Worm (Caenorhabditis elegans): ENCODE data around the gene F47B8.4.

Gene F47B8.4

ce11 chrV:14320730-14321319, 3.6 kb downstream of the F47B8.4 start:
- no peak for TF ChIP-seq B0310.2 (tag; optimal IDR thresholded peaks at IDR 0.05)
- TF ChIP-seq sea-1 (GFP tag; conservative IDR thresholded peaks at IDR 0.05), result 0 out of 2 replicates have a peak, but pooled peaks have one; percentile 21

ce11 chrV:14320246-14320645, 4.2 kb downstream of the F47B8.4 start, which contains the start of gene F47B8.14:
F47B8.14 (plus strand) TSS chrV:14320546.
- TF ChIP-seq flt-1 (GFP tag; IDR thresholded peaks at IDR 0.05), result no peak
- TF ChIP-seq tbx-11 (GFP tag; IDR thresholded peaks at IDR 0.05), result no peak
- no peak for TF ChIP-seq aly-1 (tag; optimal IDR thresholded peaks at IDR 0.05)
- TF ChIP-seq tbx-37 (GFP tag; conservative IDR thresholded peaks at IDR 0.05), result no peak
- TF ChIP-seq ceh-36 (tag; optimal IDR thresholded peaks at IDR 0.05), result no peak
- no peak for TF ChIP-seq pes-1 (GFP tag; IDR thresholded peaks at IDR 0.05)
- TF ChIP-seq ama-1 (optimal IDR thresholded peaks at IDR 0.05), result no peak
- TF ChIP-seq hmbx-1 (tag; optimal IDR thresholded peaks at IDR 0.05), result no peak
- TF ChIP-seq hnd-1 (tag; optimal IDR thresholded peaks at IDR 0.05), result no peak
- no peak for TF ChIP-seq B0310.2 (tag; optimal IDR thresholded peaks at IDR 0.05)
- no peak for TF ChIP-seq F13C5.2 (tag; optimal IDR thresholded peaks at IDR 0.05)
- no peak for TF ChIP-seq hmg-4 (GFP tag; optimal IDR thresholded peaks at IDR 0.05)
- TF ChIP-seq ets-7 (tag; optimal IDR thresholded peaks at IDR 0.05), result no peak
- TF ChIP-seq ceh-13 (GFP tag; optimal IDR thresholded peaks at IDR 0.05), result no peak
- no peak for TF ChIP-seq tra-4 (tag; optimal IDR thresholded peaks at IDR 0.05)

- no peak for TF ChIP-seq pes-1 (GFP tag; IDR thresholded peaks at IDR 0.05)
- no peak for TF ChIP-seq hnd-1 (tag; optimal IDR thresholded peaks at IDR 0.05)
- peak; percentile 55 for TF ChIP-seq aly-1 (tag; optimal IDR thresholded peaks at IDR 0.05)
- TF ChIP-seq ama-1 (optimal IDR thresholded peaks at IDR 0.05), result no peak
- TF ChIP-seq flt-1 (GFP tag; IDR thresholded peaks at IDR 0.05), result no peak
Measured at ce11 chrV:14319101-14319781, 5.2 kb downstream of the F47B8.4 start, which contains the start of gene F47B8.13. F47B8.13 (minus strand) TSS chrV:14319731.

ce11 chrV:14317621-14318020, 6.9 kb downstream of the F47B8.4 start:
- no peak for TF ChIP-seq F13C5.2 (tag; optimal IDR thresholded peaks at IDR 0.05)
- no peak for TF ChIP-seq ceh-13 (GFP tag; optimal IDR thresholded peaks at IDR 0.05)
- TF ChIP-seq hmbx-1 (tag; optimal IDR thresholded peaks at IDR 0.05), result no peak
- TF ChIP-seq scrt-1 (GFP tag; IDR thresholded peaks at IDR 0.05), result no peak
- TF ChIP-seq hnd-1 (tag; optimal IDR thresholded peaks at IDR 0.05), result no peak
- TF ChIP-seq ceh-36 (tag; optimal IDR thresholded peaks at IDR 0.05), result no peak
- no peak for TF ChIP-seq aly-1 (tag; optimal IDR thresholded peaks at IDR 0.05)
- no peak for TF ChIP-seq ama-1 (optimal IDR thresholded peaks at IDR 0.05)
- no peak for TF ChIP-seq sea-1 (GFP tag; conservative IDR thresholded peaks at IDR 0.05)
- no peak for TF ChIP-seq tra-4 (tag; optimal IDR thresholded peaks at IDR 0.05)
- no peak for TF ChIP-seq tbx-37 (GFP tag; conservative IDR thresholded peaks at IDR 0.05)

ce11 chrV:14317204-14317603, 7.3 kb downstream of the F47B8.4 start:
- TF ChIP-seq B0310.2 (tag; optimal IDR thresholded peaks at IDR 0.05) (no peak), sea-1 (GFP tag; conservative IDR thresholded peaks at IDR 0.05) (no peak), hnd-1 (tag; optimal IDR thresholded peaks at IDR 0.05) (no peak), tbx-11 (GFP tag; IDR thresholded peaks at IDR 0.05) (no peak), flt-1 (GFP tag; IDR thresholded peaks at IDR 0.05) (no peak), ceh-36 (tag; optimal IDR thresholded peaks at IDR 0.05) (no peak), ceh-13 (GFP tag; optimal IDR thresholded peaks at IDR 0.05) (no peak), F13C5.2 (tag; optimal IDR thresholded peaks at IDR 0.05) (no peak), tra-4 (tag; optimal IDR thresholded peaks at IDR 0.05) (no peak), ama-1 (optimal IDR thresholded peaks at IDR 0.05) (no peak), ets-7 (tag; optimal IDR thresholded peaks at IDR 0.05) (no peak), hmg-4 (GFP tag; optimal IDR thresholded peaks at IDR 0.05) (no peak), pes-1 (GFP tag; IDR thresholded peaks at IDR 0.05) (no peak), tbx-37 (GFP tag; conservative IDR thresholded peaks at IDR 0.05) (no peak), aly-1 (tag; optimal IDR thresholded peaks at IDR 0.05) (no peak), hmbx-1 (tag; optimal IDR thresholded peaks at IDR 0.05) (no peak), scrt-1 (GFP tag; IDR thresholded peaks at IDR 0.05) (no peak)

ce11 chrV:14316525-14316924, 7.9 kb downstream of the F47B8.4 start, which contains the start of gene F47B8.2:
F47B8.2 (minus strand) TSS chrV:14316625.
- TF ChIP-seq F13C5.2 (tag; optimal IDR thresholded peaks at IDR 0.05), result no peak
- no peak for TF ChIP-seq scrt-1 (GFP tag; IDR thresholded peaks at IDR 0.05)
- no peak for TF ChIP-seq B0310.2 (tag; optimal IDR thresholded peaks at IDR 0.05)
- TF ChIP-seq ets-7 (tag; optimal IDR thresholded peaks at IDR 0.05), result no peak

- no peak for TF ChIP-seq hmg-4 (GFP tag; optimal IDR thresholded peaks at IDR 0.05)
- TF ChIP-seq hnd-1 (tag; optimal IDR thresholded peaks at IDR 0.05), result no peak
- no peak for TF ChIP-seq tra-4 (tag; optimal IDR thresholded peaks at IDR 0.05)
- no peak for TF ChIP-seq sea-1 (GFP tag; conservative IDR thresholded peaks at IDR 0.05)
- TF ChIP-seq aly-1 (tag; optimal IDR thresholded peaks at IDR 0.05), result no peak
- no peak for TF ChIP-seq hmbx-1 (tag; optimal IDR thresholded peaks at IDR 0.05)
Measured at ce11 chrV:14314236-14314635, 10.2 kb downstream of the F47B8.4 start, which contains the start of gene F47B8.1. F47B8.1 (minus strand) TSS chrV:14314336.

ce11 chrV:14312695-14313094, 11.8 kb downstream of the F47B8.4 start, which contains the start of gene F14D7.8:
F14D7.8 (minus strand) TSS chrV:14312795.
- TF ChIP-seq sea-1 (GFP tag; conservative IDR thresholded peaks at IDR 0.05) (no peak), hnd-1 (tag; optimal IDR thresholded peaks at IDR 0.05) (no peak), hmg-4 (GFP tag; optimal IDR thresholded peaks at IDR 0.05) (no peak), scrt-1 (GFP tag; IDR thresholded peaks at IDR 0.05) (no peak), tbx-11 (GFP tag; IDR thresholded peaks at IDR 0.05) (no peak), pes-1 (GFP tag; IDR thresholded peaks at IDR 0.05) (no peak), hmbx-1 (tag; optimal IDR thresholded peaks at IDR 0.05) (no peak), ets-7 (tag; optimal IDR thresholded peaks at IDR 0.05) (no peak), tbx-37 (GFP tag; conservative IDR thresholded peaks at IDR 0.05) (no peak), aly-1 (tag; optimal IDR thresholded peaks at IDR 0.05) (no peak), tra-4 (tag; optimal IDR thresholded peaks at IDR 0.05) (no peak), ama-1 (optimal IDR thresholded peaks at IDR 0.05) (no peak), B0310.2 (tag; optimal IDR thresholded peaks at IDR 0.05) (no peak), ceh-13 (GFP tag; optimal IDR thresholded peaks at IDR 0.05) (no peak), flt-1 (GFP tag; IDR thresholded peaks at IDR 0.05) (no peak), F13C5.2 (tag; optimal IDR thresholded peaks at IDR 0.05) (no peak), ceh-36 (tag; optimal IDR thresholded peaks at IDR 0.05) (no peak)
